Worm (Caenorhabditis elegans) whole organism, L4/young adult: ENCODE data around the gene idpa-3.

Source experiments
- dao-5 ChIP-seq: sonication (generic microtip); optimal IDR thresholded peaks from 2 replicates; lab custom pipeline; 2016; ENCODE audit warnings: missing genotype, missing genetic modification characterization, moderate library complexity, missing compliant biosample characterization
- him-1 ChIP-seq: sonication (generic microtip); optimal IDR thresholded peaks from 2 replicates; lab custom pipeline; 2016; ENCODE audit warnings: missing genotype, missing genetic modification reagents, missing genetic modification characterization, missing compliant biosample characterization

ce11 chrX:10340986-10341385, 4.7 kb downstream of the idpa-3 start, which contains the start of gene R07E3.1:
- TF ChIP-seq him-1 (tag; lab: Kevin White, UChicago) (no peak), dao-5 (tag; lab: Kevin White, UChicago) (no peak)
